Worm (Caenorhabditis elegans) whole organism, late embryonic: ENCODE data around the gene Y38H6C.8.

ENCODE experiments used
- ceh-30 ChIP-seq: fragments of 150-350 bp; optimal IDR thresholded peaks from 2 replicates; lab custom pipeline; 2014; ENCODE audit warnings: missing biosample characterization, missing genetic modification characterization
- dmd-4 ChIP-seq: sonication (generic microtip); optimal IDR thresholded peaks from 2 replicates; lab custom pipeline; 2016; ENCODE audit warnings: borderline replicate concordance, missing genetic modification characterization, missing compliant biosample characterization
- pha-4 ChIP-seq: fragments of 150-350 bp; optimal IDR thresholded peaks from 2 replicates; lab custom pipeline; 2018; ENCODE audit warnings: missing biosample characterization, missing genetic modification reagents, missing genetic modification characterization
- pros-1 ChIP-seq: fragments of 150-350 bp; optimal IDR thresholded peaks from 2 replicates; lab custom pipeline; 2014; ENCODE audit warnings: missing biosample characterization, missing genetic modification reagents, missing genetic modification characterization

DNA sequence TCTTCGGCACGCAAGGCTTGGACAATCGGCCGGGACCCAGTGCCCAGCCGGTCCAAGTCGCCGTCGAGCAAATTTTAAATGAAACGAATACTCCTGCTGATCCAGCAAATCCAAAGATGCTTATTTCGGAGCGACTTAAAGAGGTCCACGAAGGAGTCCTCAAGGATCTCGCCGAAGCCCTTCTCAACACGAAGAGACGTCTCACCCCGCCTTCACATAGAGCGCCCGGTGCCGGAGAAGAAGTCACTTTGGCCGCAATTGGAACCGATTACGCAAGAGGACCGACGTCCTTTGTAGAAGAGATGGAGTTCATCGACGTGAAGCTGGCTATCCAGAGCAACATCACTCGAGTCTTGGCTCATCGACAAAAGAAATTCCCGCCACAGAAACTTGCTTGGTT, 4.3 kb upstream of the Y38H6C.8 start:
- TF ChIP-seq pha-4 (tag; lab: Kevin White, UChicago) (no peak), pros-1 (tag; lab: Kevin White, UChicago) (no peak), dmd-4 (tag; lab: Kevin White, UChicago) (no peak), ceh-30 (tag; lab: Kevin White, UChicago) (no peak)
